Fruit fly (Drosophila melanogaster): Measurements from ENCODE around the gene Tpr2.

dm6 chr2L:16487571-16488276 lies 3.6 kb upstream of the Tpr2 start, which contains the start of gene Nepl8:
- no peak for TF ChIP-seq usp (GFP tag; optimal IDR thresholded peaks at IDR 0.05)
- TF ChIP-seq pan (optimal IDR thresholded peaks at IDR 0.05), result no peak
- no peak for TF ChIP-seq Dll (optimal IDR thresholded peaks at IDR 0.05)
- no peak for TF ChIP-seq CG8478 (optimal IDR thresholded peaks at IDR 0.05)
- no peak for TF ChIP-seq EcR (GFP tag; optimal IDR thresholded peaks at IDR 0.05)
- TF ChIP-seq psq (optimal IDR thresholded peaks at IDR 0.05), result no peak
